Fruit fly (Drosophila melanogaster) whole organism, embryonic: ENCODE measurements around the gene CG2278.

Source experiments
- Aef1 ChIP-seq: fragments of 200-800 bp; sonication (Bioruptor generic); IDR thresholded peaks from 3 replicates; pipeline ENCODE4 v1.3.6; 2022; ENCODE audit warnings: missing biosample characterization, missing genetic modification characterization
- CG10431 ChIP-seq: fragments of 200-800 bp; sonication (Bioruptor generic); optimal IDR thresholded peaks from 3 replicates; lab custom pipeline; 2018; ENCODE audit warnings: missing biosample characterization, mild to moderate bottlenecking, missing genetic modification characterization
- CG12659 ChIP-seq: fragments of 200-800 bp; sonication (Bioruptor generic); optimal IDR thresholded peaks from 3 replicates; lab custom pipeline; 2017; ENCODE audit warnings: mild to moderate bottlenecking, missing biosample characterization, missing genetic modification reagents, missing genetic modification characterization
- CG13287 ChIP-seq: fragments of 200-800 bp; sonication (Bioruptor generic); IDR thresholded peaks from 2 replicates; pipeline ENCODE4 v1.3.6; 2022; ENCODE audit warnings: missing biosample characterization, missing genetic modification characterization; ENCODE audit not compliant: partially characterized antibody
- CG1602 ChIP-seq: fragments of 200-800 bp; sonication (Bioruptor generic); optimal IDR thresholded peaks from 3 replicates; lab custom pipeline; 2016; ENCODE audit warnings: missing biosample characterization, missing genetic modification characterization
- CG17385 ChIP-seq: fragments of 200-800 bp; sonication (Bioruptor generic); optimal IDR thresholded peaks from 3 replicates; lab custom pipeline; 2018; ENCODE audit warnings: missing biosample characterization, mild to moderate bottlenecking, missing genetic modification characterization
- CG18599 ChIP-seq: fragments of 200-800 bp; sonication (Bioruptor generic); optimal IDR thresholded peaks from 3 replicates; lab custom pipeline; 2017; ENCODE audit warnings: missing biosample characterization, missing genetic modification characterization, mild to moderate bottlenecking, moderate library complexity, missing genetic modification reagents
- CG2116 ChIP-seq: fragments of 200-800 bp; sonication (Bioruptor generic); optimal IDR thresholded peaks from 3 replicates; lab custom pipeline; 2018; ENCODE audit warnings: missing biosample characterization, mild to moderate bottlenecking, missing genetic modification characterization
- CG3065 ChIP-seq: fragments of 200-800 bp; sonication (Bioruptor generic); optimal IDR thresholded peaks from 2 replicates; lab custom pipeline; 2016; ENCODE audit warnings: missing biosample characterization, missing genetic modification characterization
- CG4360 ChIP-seq: fragments of 200-800 bp; sonication (Bioruptor generic); IDR thresholded peaks from 2 replicates; pipeline ENCODE4 v1.3.6; 2022; ENCODE audit warnings: missing biosample characterization, missing genetic modification characterization
- CG6654 ChIP-seq: fragments of 200-800 bp; sonication (Bioruptor generic); optimal IDR thresholded peaks from 2 replicates; lab custom pipeline; 2017; ENCODE audit warnings: missing biosample characterization, mild to moderate bottlenecking, missing genetic modification characterization
- CG7357 ChIP-seq: fragments of 200-800 bp; sonication (Bioruptor generic); IDR thresholded peaks from 3 replicates; pipeline ENCODE4 v1.3.6; 2022; ENCODE audit warnings: missing biosample characterization, missing genetic modification characterization
- CG8924 ChIP-seq: fragments of 200-800 bp; optimal IDR thresholded peaks from 3 replicates; lab custom pipeline; 2019; ENCODE audit warnings: missing biosample characterization, mild to moderate bottlenecking, missing genetic modification characterization, moderate library complexity
- Doc3 ChIP-seq: fragments of 200-800 bp; sonication (Bioruptor generic); IDR thresholded peaks from 3 replicates; pipeline ENCODE4 v1.3.6; 2022; ENCODE audit warnings: missing biosample characterization, missing genetic modification characterization; ENCODE audit not compliant: partially characterized antibody
- E2f1 ChIP-seq: fragments of 200-800 bp; sonication (Bioruptor generic); IDR thresholded peaks from 2 replicates; pipeline ENCODE4 v1.3.6; 2022; ENCODE audit warnings: missing biosample characterization, missing genetic modification characterization
- E2f2 ChIP-seq: fragments of 200-800 bp; sonication (Bioruptor generic); IDR thresholded peaks from 2 replicates; pipeline ENCODE4 v1.3.6; 2022; ENCODE audit warnings: missing biosample characterization, missing genetic modification characterization
- Eip74EF ChIP-seq, 2 experiments: fragments of 200-800 bp in 1 of 2; fragments of >200 bp in 1 of 2; sonication (Bioruptor generic) in 1 of 2; optimal IDR thresholded peaks; 2 replicates each; lab custom pipeline; 2017 to 2019; ENCODE audit warnings: missing biosample characterization in 2 of 2, missing genetic modification characterization in 2 of 2, mild to moderate bottlenecking in 1 of 2, moderate library complexity in 1 of 2
- HLHmδ ChIP-seq: fragments of 200-800 bp; sonication (Bioruptor generic); optimal IDR thresholded peaks from 2 replicates; lab custom pipeline; 2018; ENCODE audit warnings: missing biosample characterization, mild to moderate bottlenecking, missing genetic modification characterization, moderate library complexity
- Hand ChIP-seq: fragments of 200-800 bp; sonication (Bioruptor generic); optimal IDR thresholded peaks from 2 replicates; lab custom pipeline; 2017; ENCODE audit warnings: mild to moderate bottlenecking, missing biosample characterization, missing genetic modification reagents, missing genetic modification characterization
- HmgD ChIP-seq: fragments of 200-800 bp; sonication (Bioruptor generic); optimal IDR thresholded peaks from 3 replicates; lab custom pipeline; 2016; ENCODE audit warnings: missing biosample characterization, missing genetic modification characterization
- Poxn ChIP-seq: fragments of 200-800 bp; sonication (Bioruptor generic); IDR thresholded peaks from 2 replicates; pipeline ENCODE4 v1.3.6; 2022; ENCODE audit warnings: missing biosample characterization, missing genetic modification characterization
- Rx ChIP-seq: fragments of 200-800 bp; sonication (Bioruptor generic); IDR thresholded peaks from 2 replicates; pipeline ENCODE4 v1.3.6; 2022; ENCODE audit warnings: missing biosample characterization, missing genetic modification characterization
- Sry-δ ChIP-seq: fragments of 200-800 bp; sonication (Bioruptor generic); optimal IDR thresholded peaks from 2 replicates; lab custom pipeline; 2016; ENCODE audit warnings: missing biosample characterization, missing genetic modification characterization
- amos ChIP-seq: fragments of 200-800 bp; sonication (Bioruptor generic); IDR thresholded peaks from 2 replicates; pipeline ENCODE4 v1.3.6; 2022; ENCODE audit warnings: missing biosample characterization, missing genetic modification characterization; ENCODE audit not compliant: partially characterized antibody
- bsh ChIP-seq, 2 experiments: fragments of 200-800 bp; sonication (Bioruptor generic); optimal IDR thresholded peaks; 2 replicates each; lab custom pipeline; 2017 to 2018; ENCODE audit warnings: mild to moderate bottlenecking in 2 of 2, missing biosample characterization in 2 of 2, missing genetic modification characterization in 2 of 2, moderate library complexity in 1 of 2
- btn ChIP-seq: fragments of 200-800 bp; sonication (Bioruptor generic); optimal IDR thresholded peaks from 2 replicates; lab custom pipeline; 2016; ENCODE audit warnings: missing biosample characterization, missing genetic modification characterization
- cad ChIP-seq: fragments of >200 bp; optimal IDR thresholded peaks from 2 replicates; lab custom pipeline; 2017; ENCODE audit warnings: missing biosample characterization, missing genetic modification characterization
- cg ChIP-seq: fragments of 200-800 bp; sonication (Bioruptor generic); optimal IDR thresholded peaks from 3 replicates; lab custom pipeline; 2019; ENCODE audit warnings: missing biosample characterization, mild to moderate bottlenecking, missing genetic modification characterization, moderate library complexity
- chif ChIP-seq, 2 experiments: fragments of 200-800 bp; sonication (Bioruptor generic); optimal IDR thresholded peaks; 3 replicates each; lab custom pipeline; 2016; ENCODE audit warnings: missing biosample characterization in 2 of 2, missing genetic modification characterization in 2 of 2
- chinmo ChIP-seq: fragments of 200-800 bp; sonication (Bioruptor generic); IDR thresholded peaks from 4 replicates; pipeline ENCODE4 v1.3.6; 2022; ENCODE audit warnings: missing biosample characterization, missing genetic modification characterization; ENCODE audit not compliant: partially characterized antibody
- ewg ChIP-seq: fragments of 200-800 bp; sonication (Bioruptor generic); optimal IDR thresholded peaks from 3 replicates; lab custom pipeline; 2017; ENCODE audit warnings: mild to moderate bottlenecking, missing biosample characterization, missing genetic modification reagents, missing genetic modification characterization
- gfzf ChIP-seq: fragments of 200-800 bp; sonication (Bioruptor generic); optimal IDR thresholded peaks from 2 replicates; lab custom pipeline; 2016; ENCODE audit warnings: missing biosample characterization, mild to moderate bottlenecking, missing genetic modification characterization, moderate library complexity
- hbn ChIP-seq: fragments of 200-800 bp; sonication (Bioruptor generic); IDR thresholded peaks from 2 replicates; pipeline ENCODE4 v1.3.6; 2022; ENCODE audit warnings: missing biosample characterization, missing genetic modification characterization; ENCODE audit not compliant: partially characterized antibody
- kni ChIP-seq: fragments of 200-800 bp; sonication (Bioruptor generic); optimal IDR thresholded peaks from 3 replicates; lab custom pipeline; 2017; ENCODE audit warnings: mild to moderate bottlenecking, missing biosample characterization, missing genetic modification reagents, missing genetic modification characterization
- knrl ChIP-seq: fragments of 200-800 bp; sonication (Bioruptor generic); IDR thresholded peaks from 3 replicates; pipeline ENCODE4 v1.3.6; 2022; ENCODE audit warnings: missing biosample characterization, missing genetic modification characterization; ENCODE audit not compliant: partially characterized antibody
- nerfin-1 ChIP-seq: fragments of 200-800 bp; sonication (Bioruptor generic); optimal IDR thresholded peaks from 3 replicates; lab custom pipeline; 2019; ENCODE audit warnings: missing biosample characterization, mild to moderate bottlenecking, missing genetic modification characterization, moderate library complexity
- nom ChIP-seq: fragments of 200-800 bp; sonication (Bioruptor generic); optimal IDR thresholded peaks from 2 replicates; lab custom pipeline; 2017; ENCODE audit warnings: missing biosample characterization, missing genetic modification characterization, mild to moderate bottlenecking, moderate library complexity, missing genetic modification reagents
- repo ChIP-seq: fragments of 200-800 bp; sonication (Bioruptor generic); optimal IDR thresholded peaks from 2 replicates; lab custom pipeline; 2016; ENCODE audit warnings: missing biosample characterization, missing genetic modification characterization
- stwl ChIP-seq: fragments of 200-800 bp; sonication (Bioruptor generic); optimal IDR thresholded peaks from 3 replicates; lab custom pipeline; 2018; ENCODE audit warnings: missing biosample characterization, mild to moderate bottlenecking, missing genetic modification characterization, moderate library complexity
- tna ChIP-seq: fragments of 200-800 bp; sonication (Bioruptor generic); IDR thresholded peaks from 2 replicates; pipeline ENCODE4 v1.3.6; 2022; ENCODE audit warnings: missing biosample characterization, missing genetic modification characterization; ENCODE audit not compliant: partially characterized antibody
- unpg ChIP-seq: fragments of 200-800 bp; sonication (Bioruptor generic); optimal IDR thresholded peaks from 3 replicates; lab custom pipeline; 2018; ENCODE audit warnings: missing biosample characterization, mild to moderate bottlenecking, missing genetic modification characterization, moderate library complexity

CG2278 gene

dm6 chrX:8176291-8177029, 6.4 kb upstream of the CG2278 start (continued):
- TF ChIP-seq CG10431 (GFP tag; lab: Kevin White, UChicago) (no peak), Doc3 (GFP tag; lab: Robert Waterston, UW) (no peak), chinmo (0 out of 4 replicates have a peak, but pooled peaks have one; percentile 41), nom (peak; percentile 58), CG3065 (GFP tag; lab: Kevin White, UChicago) (no peak), Sry-δ (GFP tag; lab: Kevin White, UChicago) (no peak), CG2116 (GFP tag; lab: Kevin White, UChicago) (peak; percentile 77), E2f2 (no peak), Hand (GFP tag; lab: Kevin White, UChicago) (no peak), cg (GFP tag; lab: Kevin White, UChicago) (peak; percentile 74), kni (peak; percentile 26), CG4360 (GFP tag; lab: Robert Waterston, UW) (peak; percentile 86), ewg (no peak), CG18599 (no peak), tna (GFP tag; lab: Robert Waterston, UW) (no peak), CG17385 (GFP tag; lab: Kevin White, UChicago) (peak; percentile 89), CG7357 (GFP tag; lab: Robert Waterston, UW) (no peak), bsh (GFP tag; optimal IDR thresholded peaks at IDR 0.05; lab: Kevin White, UChicago) (peak in 1 of 2 experiments; percentile 31), amos (GFP tag; lab: Robert Waterston, UW) (peak; percentile 45; the same call in 1 of the 2 replicates), Eip74EF (GFP tag; optimal IDR thresholded peaks at IDR 0.05; lab: Kevin White, UChicago) (no peak), CG13287 (GFP tag; lab: Robert Waterston, UW) (0 out of 2 replicates have a peak, but pooled peaks have one; percentile 20), chif (GFP tag; optimal IDR thresholded peaks at IDR 0.05; lab: Kevin White, UChicago) (no peak), Rx (GFP tag; lab: Robert Waterston, UW) (no peak), stwl (tag; lab: Kevin White, UChicago) (no peak), CG1602 (GFP tag; lab: Kevin White, UChicago) (no peak), Aef1 (peak; percentile 41; the same call in 2 of the 3 replicates), hbn (no peak), gfzf (GFP tag; lab: Kevin White, UChicago) (no peak), HLHmδ (GFP tag; lab: Kevin White, UChicago) (no peak), CG8924 (tag; lab: Kevin White, UChicago) (peak; percentile 5), CG6654 (GFP tag; lab: Kevin White, UChicago) (no peak), knrl (peak; percentile 55; the same call in 2 of the 3 replicates)

DNA sequence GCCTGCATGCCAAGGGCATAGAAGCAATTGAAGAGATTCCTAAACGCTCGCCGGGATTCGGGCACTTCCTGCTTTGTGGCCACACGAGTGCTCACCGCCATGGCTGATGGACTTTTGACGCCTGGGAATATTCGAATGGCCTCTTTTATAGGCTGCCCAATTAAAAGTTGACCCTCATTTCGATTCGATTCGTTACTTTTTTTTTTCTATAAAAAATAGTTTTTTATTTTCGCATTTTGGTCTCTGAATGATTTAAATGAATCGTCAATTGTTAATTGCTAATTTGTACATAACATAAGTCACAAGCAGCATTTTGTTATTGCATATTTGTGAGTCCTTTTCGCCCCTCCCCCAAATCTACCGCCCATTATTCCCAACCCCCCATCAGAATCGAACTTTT, 4.5 kb downstream of the CG2278 start, which contains the start of gene Or7a:
Gene Or7a, minus strand, starts transcription at position 101 of the 400 bp plus-strand sequence.
- TF ChIP-seq cad (GFP tag; lab: Kevin White, UChicago) (no peak), CG13287 (GFP tag; lab: Robert Waterston, UW) (no peak), CG12659 (GFP tag; lab: Kevin White, UChicago) (no peak), HmgD (GFP tag; lab: Kevin White, UChicago) (no peak), repo (GFP tag; lab: Kevin White, UChicago) (no peak), unpg (no peak), nerfin-1 (tag; lab: Kevin White, UChicago) (no peak), btn (no peak), E2f1 (GFP tag; lab: Robert Waterston, UW) (no peak), Poxn (GFP tag; lab: Robert Waterston, UW) (no peak)
- TF ChIP-seq, all 482 proteins: peak for 0
